Worm (Caenorhabditis elegans) whole organism, late embryonic: Measurements from ENCODE around the gene cgh-1.

Experiments used
- C08G9.2 ChIP-seq: sonication (generic microtip); optimal IDR thresholded peaks from 2 replicates; lab custom pipeline; 2016; ENCODE audit warnings: mild to moderate bottlenecking, missing genetic modification characterization, moderate library complexity, missing compliant biosample characterization
- C38D4.7 ChIP-seq: fragments of 200-800 bp; sonication (Bioruptor generic); optimal IDR thresholded peaks from 2 replicates; lab custom pipeline; 2018; ENCODE audit warnings: mild to moderate bottlenecking, missing genetic modification characterization, moderate library complexity, missing compliant biosample characterization
- F13H6.1 ChIP-seq: sonication (generic microtip); optimal IDR thresholded peaks from 2 replicates; lab custom pipeline; 2016; ENCODE audit warnings: missing genetic modification characterization, missing compliant biosample characterization
- Y22D7AL.16 ChIP-seq: sonication (generic microtip); optimal IDR thresholded peaks from 2 replicates; lab custom pipeline; 2016; ENCODE audit warnings: missing genetic modification characterization, missing compliant biosample characterization
- ceh-14 ChIP-seq: sonication (generic microtip); optimal IDR thresholded peaks from 2 replicates; lab custom pipeline; 2016; ENCODE audit warnings: missing genotype, missing genetic modification characterization, missing compliant biosample characterization
- ceh-18 ChIP-seq: sonication (generic microtip); optimal IDR thresholded peaks from 2 replicates; lab custom pipeline; 2016; ENCODE audit warnings: missing genetic modification characterization, missing compliant biosample characterization
- ceh-19 ChIP-seq: fragments of 200-800 bp; sonication (Bioruptor generic); optimal IDR thresholded peaks from 2 replicates; lab custom pipeline; 2018; ENCODE audit warnings: mild to moderate bottlenecking, missing genetic modification characterization, missing compliant biosample characterization
- ceh-2 ChIP-seq: sonication (generic microtip); optimal IDR thresholded peaks from 2 replicates; lab custom pipeline; 2016; ENCODE audit warnings: missing genotype, missing genetic modification characterization, missing compliant biosample characterization
- ceh-24 ChIP-seq: sonication (generic microtip); optimal IDR thresholded peaks from 2 replicates; lab custom pipeline; 2016; ENCODE audit warnings: mild to moderate bottlenecking, missing genetic modification characterization, missing compliant biosample characterization
- ceh-30 ChIP-seq: fragments of 150-350 bp; optimal IDR thresholded peaks from 2 replicates; lab custom pipeline; 2014; ENCODE audit warnings: missing biosample characterization, missing genetic modification characterization
- ceh-31 ChIP-seq: sonication (generic microtip); optimal IDR thresholded peaks from 2 replicates; lab custom pipeline; 2016; ENCODE audit warnings: missing genetic modification characterization, missing compliant biosample characterization
- ceh-34 ChIP-seq: sonication (generic microtip); optimal IDR thresholded peaks from 2 replicates; lab custom pipeline; 2016; ENCODE audit warnings: mild to moderate bottlenecking, missing genetic modification characterization, missing compliant biosample characterization
- ceh-45 ChIP-seq: fragments of 200-800 bp; sonication (Bioruptor generic); IDR thresholded peaks from 2 replicates; pipeline ENCODE4 v1.3.6; 2022; ENCODE audit warnings: missing genetic modification reagents, missing genetic modification characterization, missing compliant biosample characterization
- ceh-6 ChIP-seq: fragments of 200-800 bp; sonication (Bioruptor generic); optimal IDR thresholded peaks from 2 replicates; lab custom pipeline; 2018; ENCODE audit warnings: mild to moderate bottlenecking, missing genetic modification characterization, missing compliant biosample characterization
- ceh-9 ChIP-seq: sonication (generic microtip); optimal IDR thresholded peaks from 2 replicates; lab custom pipeline; 2016; ENCODE audit warnings: mild to moderate bottlenecking, missing genetic modification characterization, inconsistent platforms, missing compliant biosample characterization
- che-1 ChIP-seq: sonication (generic microtip); optimal IDR thresholded peaks from 2 replicates; lab custom pipeline; 2016; ENCODE audit warnings: mild to moderate bottlenecking, missing genetic modification characterization, missing compliant biosample characterization
- dmd-4 ChIP-seq: sonication (generic microtip); optimal IDR thresholded peaks from 2 replicates; lab custom pipeline; 2016; ENCODE audit warnings: borderline replicate concordance, missing genetic modification characterization, missing compliant biosample characterization
- dve-1 ChIP-seq: sonication (generic microtip); optimal IDR thresholded peaks from 2 replicates; lab custom pipeline; 2017; ENCODE audit warnings: antibody characterized with exemption, mild to moderate bottlenecking, missing genetic modification characterization, missing compliant biosample characterization
- elt-2 ChIP-seq: sonication (generic microtip); optimal IDR thresholded peaks from 2 replicates; lab custom pipeline; 2016; ENCODE audit warnings: missing genetic modification reagents, missing genetic modification characterization, missing compliant biosample characterization
- ets-4 ChIP-seq: sonication (generic microtip); optimal IDR thresholded peaks from 2 replicates; lab custom pipeline; 2016; ENCODE audit warnings: missing genetic modification characterization, missing compliant biosample characterization
- eyg-1 ChIP-seq: sonication (generic microtip); optimal IDR thresholded peaks from 2 replicates; lab custom pipeline; 2016; ENCODE audit warnings: missing genotype, missing genetic modification characterization, missing compliant biosample characterization
- fax-1 ChIP-seq: sonication (generic microtip); optimal IDR thresholded peaks from 2 replicates; lab custom pipeline; 2016; ENCODE audit warnings: missing genotype, missing genetic modification characterization, missing compliant biosample characterization
- gmeb-2 ChIP-seq: sonication (generic microtip); optimal IDR thresholded peaks from 2 replicates; lab custom pipeline; 2016; ENCODE audit warnings: missing genetic modification characterization, inconsistent platforms, missing compliant biosample characterization
- hlh-15 ChIP-seq: sonication (generic microtip); optimal IDR thresholded peaks from 2 replicates; lab custom pipeline; 2016; ENCODE audit warnings: missing genetic modification characterization, missing compliant biosample characterization
- hlh-30 ChIP-seq: sonication (generic microtip); optimal IDR thresholded peaks from 2 replicates; lab custom pipeline; 2017; ENCODE audit warnings: antibody characterized with exemption, missing genetic modification characterization, missing compliant biosample characterization; ENCODE audit not compliant: insufficient read depth
- hlh-8 ChIP-seq: sonication (generic microtip); optimal IDR thresholded peaks from 2 replicates; lab custom pipeline; 2016; ENCODE audit warnings: missing genotype, missing genetic modification characterization, missing compliant biosample characterization
- lim-6 ChIP-seq: sonication (generic microtip); optimal IDR thresholded peaks from 2 replicates; lab custom pipeline; 2016; ENCODE audit warnings: missing genetic modification characterization, missing compliant biosample characterization
- mec-3 ChIP-seq: sonication (generic microtip); optimal IDR thresholded peaks from 2 replicates; lab custom pipeline; 2016; ENCODE audit warnings: borderline replicate concordance, missing genetic modification characterization, missing compliant biosample characterization
- pag-3 ChIP-seq: sonication (generic microtip); optimal IDR thresholded peaks from 2 replicates; lab custom pipeline; 2016; ENCODE audit warnings: missing compliant biosample characterization, missing genetic modification characterization, borderline replicate concordance
- pax-1 ChIP-seq: fragments of 150-350 bp; optimal IDR thresholded peaks from 2 replicates; lab custom pipeline; 2014; ENCODE audit warnings: missing biosample characterization, missing genetic modification characterization
- pha-2 ChIP-seq: sonication (generic microtip); optimal IDR thresholded peaks from 2 replicates; lab custom pipeline; 2017; ENCODE audit warnings: mild to moderate bottlenecking, missing genetic modification characterization, missing compliant biosample characterization
- pros-1 ChIP-seq: fragments of 150-350 bp; optimal IDR thresholded peaks from 2 replicates; lab custom pipeline; 2014; ENCODE audit warnings: missing biosample characterization, missing genetic modification reagents, missing genetic modification characterization
- ref-2 ChIP-seq: sonication (generic microtip); optimal IDR thresholded peaks from 2 replicates; lab custom pipeline; 2016; ENCODE audit warnings: missing genetic modification characterization, missing compliant biosample characterization
- rnt-1 ChIP-seq: sonication (generic microtip); optimal IDR thresholded peaks from 2 replicates; lab custom pipeline; 2016; ENCODE audit warnings: missing genetic modification characterization, missing compliant biosample characterization
- sox-2 ChIP-seq: fragments of 200-800 bp; sonication (Bioruptor generic); IDR thresholded peaks from 2 replicates; pipeline ENCODE4 v1.3.6; 2022; ENCODE audit warnings: missing genetic modification reagents, missing genetic modification characterization, missing compliant biosample characterization
- sox-4 ChIP-seq: sonication (generic microtip); optimal IDR thresholded peaks from 2 replicates; lab custom pipeline; 2017; ENCODE audit warnings: mild to moderate bottlenecking, missing genetic modification characterization, inconsistent platforms, missing compliant biosample characterization
- tbx-2 ChIP-seq: sonication (generic microtip); optimal IDR thresholded peaks from 2 replicates; lab custom pipeline; 2016; ENCODE audit warnings: missing genetic modification characterization, missing compliant biosample characterization
- tbx-7 ChIP-seq: sonication (generic microtip); optimal IDR thresholded peaks from 2 replicates; lab custom pipeline; 2016; ENCODE audit warnings: missing genotype, missing genetic modification characterization, missing compliant biosample characterization
- unc-3 ChIP-seq, 2 experiments: fragments of 200-800 bp in 1 of 2; sonication (Bioruptor generic) in 1 of 2; sonication (generic microtip) in 1 of 2; conservative IDR thresholded peaks in 1 of 2; optimal IDR thresholded peaks in 1 of 2; 2 replicates each; pipeline versions ENCODE4 v1.3.6 to Lab custom; 2016 to 2022; ENCODE audit warnings: missing compliant biosample characterization in 2 of 2, missing genetic modification characterization in 2 of 2, missing genetic modification reagents in 1 of 2
- unc-42 ChIP-seq: sonication (generic microtip); optimal IDR thresholded peaks from 2 replicates; lab custom pipeline; 2016; ENCODE audit warnings: missing genotype, missing genetic modification characterization, missing compliant biosample characterization
- unc-55 ChIP-seq: sonication (generic microtip); optimal IDR thresholded peaks from 2 replicates; lab custom pipeline; 2017; ENCODE audit warnings: missing biosample characterization, missing genetic modification reagents, missing genetic modification characterization
- zip-5 ChIP-seq: sonication (generic microtip); optimal IDR thresholded peaks from 2 replicates; lab custom pipeline; 2016; ENCODE audit warnings: missing genetic modification characterization, missing compliant biosample characterization

The cgh-1 gene

DNA sequence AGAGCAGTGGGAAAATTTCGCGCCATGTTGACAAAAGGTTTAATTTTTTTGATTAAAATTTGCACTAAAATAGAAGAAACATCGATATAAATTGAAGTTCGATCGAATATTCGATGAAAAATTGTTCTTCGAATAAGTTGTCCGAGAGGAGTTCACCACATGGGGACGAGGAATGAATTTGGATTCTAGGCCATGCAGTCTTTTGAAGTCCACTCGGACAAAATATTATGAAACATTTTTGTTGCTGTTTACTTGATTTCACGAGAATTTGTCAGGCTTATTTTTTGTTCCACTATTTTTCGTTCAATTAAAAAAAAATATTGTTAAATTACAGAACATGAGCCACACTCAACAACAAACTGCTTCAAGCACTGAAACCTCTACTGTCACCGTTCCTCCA lies 23.0 kb upstream of the cgh-1 start, which contains the start of the genes cux-7 and C07H6.2 (continued):
- TF ChIP-seq unc-3 (GFP tag; conservative IDR thresholded peaks at IDR 0.05; lab: Robert Waterston, UW) (peak; percentile 56; the same call in 1 of the 2 replicates), unc-3 (tag; optimal IDR thresholded peaks at IDR 0.05; lab: Kevin White, UChicago) (peak; percentile 74), ceh-14 (tag; lab: Kevin White, UChicago) (peak; percentile 84), unc-55 (GFP tag; lab: Kevin White, UChicago) (peak; percentile 13), mec-3 (peak; percentile 96), unc-42 (tag; lab: Kevin White, UChicago) (peak; percentile 72), tbx-7 (peak; percentile 100)
- TF ChIP-seq, all 69 proteins: peak for 40

DNA sequence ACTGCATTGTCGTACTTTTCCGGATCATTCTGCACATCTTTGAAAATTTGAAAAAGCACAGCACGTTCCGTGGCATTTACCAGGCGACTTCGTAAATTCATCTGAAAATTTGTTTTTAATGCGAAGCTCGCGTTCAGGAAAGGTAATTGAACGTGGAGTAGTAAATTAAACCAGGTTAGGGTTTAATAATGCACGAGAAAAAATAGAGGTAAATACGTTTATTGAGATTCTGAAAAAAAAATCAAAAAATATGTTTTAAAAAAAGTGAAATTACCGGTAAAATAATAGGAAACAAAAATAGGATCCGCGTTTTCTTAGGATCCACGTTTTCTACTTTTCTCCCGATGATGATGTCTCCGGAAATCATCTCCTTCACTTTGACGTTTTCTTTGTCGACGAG lies 20.8 kb upstream of the cgh-1 start, which contains the start of gene clk-2:
TSS of gene clk-2 (minus strand) at position 101 of the 400 bp plus-strand sequence.
- TF ChIP-seq hlh-8 (no peak), ceh-2 (tag; lab: Kevin White, UChicago) (no peak), pha-2 (tag; lab: Kevin White, UChicago) (no peak), gmeb-2 (tag; lab: Kevin White, UChicago) (no peak), elt-2 (tag; lab: Kevin White, UChicago) (no peak), dmd-4 (tag; lab: Kevin White, UChicago) (no peak), hlh-30 (tag; lab: Kevin White, UChicago) (no peak), ets-4 (tag; lab: Kevin White, UChicago) (no peak), che-1 (no peak), ref-2 (tag; lab: Kevin White, UChicago) (no peak), dve-1 (tag; lab: Kevin White, UChicago) (no peak), unc-3 (GFP tag; conservative IDR thresholded peaks at IDR 0.05; lab: Robert Waterston, UW) (no peak), unc-3 (tag; optimal IDR thresholded peaks at IDR 0.05; lab: Kevin White, UChicago) (no peak), fax-1 (no peak), hlh-15 (tag; lab: Kevin White, UChicago) (no peak), ceh-31 (no peak), C08G9.2 (tag; lab: Kevin White, UChicago) (no peak), sox-2 (GFP tag; lab: Robert Waterston, UW) (no peak), F13H6.1 (tag; lab: Kevin White, UChicago) (no peak), ceh-45 (GFP tag; lab: Robert Waterston, UW) (no peak)
- TF ChIP-seq, all 69 proteins: peak for 0

DNA sequence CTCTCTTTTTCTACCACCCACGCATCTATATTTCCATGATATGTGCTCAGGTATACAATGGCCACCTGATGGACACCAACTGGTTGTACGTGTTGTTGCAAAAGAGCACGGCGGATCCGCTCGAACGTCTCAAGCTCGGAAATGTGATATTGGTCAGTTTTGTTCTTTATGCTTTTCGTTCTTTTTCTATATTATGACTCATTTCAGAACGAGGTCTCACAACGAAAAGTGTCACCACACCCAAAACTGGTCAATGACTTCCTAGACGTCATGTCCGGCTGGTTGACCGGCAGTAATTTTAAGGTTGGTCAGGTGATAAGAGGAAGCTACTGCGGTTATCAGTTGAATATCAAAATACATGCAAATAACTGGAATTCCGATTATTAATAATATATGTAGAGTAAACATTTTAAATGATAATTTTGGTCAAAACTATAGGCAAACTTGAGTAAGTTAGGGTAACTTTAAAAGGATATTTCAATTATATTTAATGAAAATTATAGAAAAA lies 10.6 kb upstream of the cgh-1 start, which contains the start of gene cls-1:
TSS of gene cls-1 (plus strand) at position 51 of the 508 bp plus-strand sequence.
- TF ChIP-seq ceh-45 (GFP tag; lab: Robert Waterston, UW): no peak
- no peak for TF ChIP-seq sox-2 (GFP tag; lab: Robert Waterston, UW)
- no peak for TF ChIP-seq che-1
- TF ChIP-seq eyg-1 (tag; lab: Kevin White, UChicago): no peak
- no peak for TF ChIP-seq pax-1
- TF ChIP-seq pag-3 (tag; lab: Kevin White, UChicago): no peak
- no peak for TF ChIP-seq elt-2 (tag; lab: Kevin White, UChicago)
- no peak for TF ChIP-seq Y22D7AL.16 (tag; lab: Kevin White, UChicago)
- TF ChIP-seq ceh-19 (GFP tag; lab: Kevin White, UChicago): no peak
- TF ChIP-seq ceh-24 (tag; lab: Kevin White, UChicago): no peak
- no peak for TF ChIP-seq C38D4.7 (GFP tag; lab: Kevin White, UChicago)
- TF ChIP-seq lim-6 (tag; lab: Kevin White, UChicago): no peak
- TF ChIP-seq hlh-15 (tag; lab: Kevin White, UChicago): no peak
- TF ChIP-seq mec-3: no peak
- no peak for TF ChIP-seq sox-4 (tag; lab: Kevin White, UChicago)
- no peak for TF ChIP-seq ceh-9
- TF ChIP-seq, all 69 proteins: peak for 0

- TF ChIP-seq ceh-30 (tag; lab: Kevin White, UChicago) (no peak), lim-6 (tag; lab: Kevin White, UChicago) (no peak), rnt-1 (no peak), ceh-6 (GFP tag; lab: Kevin White, UChicago) (no peak), zip-5 (tag; lab: Kevin White, UChicago) (no peak), ceh-18 (tag; lab: Kevin White, UChicago) (no peak), ceh-2 (tag; lab: Kevin White, UChicago) (no peak), tbx-2 (tag; lab: Kevin White, UChicago) (no peak), pros-1 (tag; lab: Kevin White, UChicago) (no peak), ceh-34 (tag; lab: Kevin White, UChicago) (no peak)
- TF ChIP-seq, all 69 proteins: peak for 0
These were observed 9.4 kb upstream of the cgh-1 start for ce11 chrIII:7506983-7507382.
